Fruit fly (Drosophila melanogaster) whole organism, embryonic: Measurements from ENCODE around the gene CG3862.
A peak's percentile ranks its signal among the peaks of the same experiment; 100 is the strongest.

ENCODE experiments used
- Aef1 ChIP-seq: fragments of 200-800 bp; sonication (Bioruptor generic); IDR thresholded peaks from 3 replicates; pipeline ENCODE4 v1.3.6; 2022; ENCODE audit warnings: missing biosample characterization, missing genetic modification characterization
- Atf-2 ChIP-seq: fragments of 200-800 bp; sonication (Bioruptor generic); optimal IDR thresholded peaks from 2 replicates; lab custom pipeline; 2016; ENCODE audit warnings: missing biosample characterization, missing genetic modification characterization
- Awh ChIP-seq: fragments of 200-800 bp; sonication (Bioruptor generic); IDR thresholded peaks from 2 replicates; pipeline ENCODE4, ENCODE4 v1.3.6; 2022; ENCODE audit warnings: missing biosample characterization, missing genetic modification characterization
- CG11398 ChIP-seq: fragments of 200-800 bp; sonication (Bioruptor generic); optimal IDR thresholded peaks from 2 replicates; lab custom pipeline; 2016; ENCODE audit warnings: missing biosample characterization, missing genetic modification characterization
- CG11456 ChIP-seq: fragments of 200-800 bp; sonication (Bioruptor generic); IDR thresholded peaks from 3 replicates; pipeline ENCODE4 v1.3.6; 2022; ENCODE audit warnings: missing biosample characterization, missing genetic modification characterization
- CG11695 ChIP-seq: fragments of 200-800 bp; sonication (Bioruptor generic); IDR thresholded peaks from 3 replicates; pipeline ENCODE4 v1.3.6; 2022; ENCODE audit warnings: missing biosample characterization, missing genetic modification characterization
- CG12071 ChIP-seq: fragments of 200-800 bp; sonication (Bioruptor generic); optimal IDR thresholded peaks from 3 replicates; lab custom pipeline; 2018; ENCODE audit warnings: missing biosample characterization, mild to moderate bottlenecking, missing genetic modification characterization
- CG12769 ChIP-seq: fragments of 200-800 bp; sonication (Bioruptor generic); optimal IDR thresholded peaks from 2 replicates; lab custom pipeline; 2019; ENCODE audit warnings: missing biosample characterization, mild to moderate bottlenecking, missing genetic modification characterization, moderate library complexity
- CG15479 ChIP-seq: fragments of 200-800 bp; sonication (Bioruptor generic); optimal IDR thresholded peaks from 3 replicates; lab custom pipeline; 2019; ENCODE audit warnings: missing biosample characterization, mild to moderate bottlenecking, missing genetic modification characterization, moderate library complexity
- CG17568 ChIP-seq: fragments of 200-800 bp; sonication (Bioruptor generic); optimal IDR thresholded peaks from 2 replicates; lab custom pipeline; 2018; ENCODE audit warnings: missing biosample characterization, mild to moderate bottlenecking, missing genetic modification characterization, moderate library complexity
- CG3065 ChIP-seq: fragments of 200-800 bp; sonication (Bioruptor generic); optimal IDR thresholded peaks from 2 replicates; lab custom pipeline; 2016; ENCODE audit warnings: missing biosample characterization, missing genetic modification characterization
- CG6683 ChIP-seq: fragments of 200-800 bp; sonication (Bioruptor generic); optimal IDR thresholded peaks from 2 replicates; lab custom pipeline; 2017; ENCODE audit warnings: missing biosample characterization, mild to moderate bottlenecking, missing genetic modification characterization, missing genetic modification reagents
- CG7357 ChIP-seq: fragments of 200-800 bp; sonication (Bioruptor generic); IDR thresholded peaks from 3 replicates; pipeline ENCODE4 v1.3.6; 2022; ENCODE audit warnings: missing biosample characterization, missing genetic modification characterization
- CG7556 ChIP-seq: fragments of 200-800 bp; sonication (Bioruptor generic); optimal IDR thresholded peaks from 2 replicates; lab custom pipeline; 2017; ENCODE audit warnings: missing biosample characterization, mild to moderate bottlenecking, missing genetic modification characterization
- CG7963 ChIP-seq: fragments of 200-800 bp; sonication (Bioruptor generic); IDR thresholded peaks from 3 replicates; pipeline ENCODE4 v1.3.6; 2022; ENCODE audit warnings: missing biosample characterization, missing genetic modification characterization; ENCODE audit not compliant: partially characterized antibody
- CG7987 ChIP-seq: fragments of 200-800 bp; sonication (Bioruptor generic); optimal IDR thresholded peaks from 2 replicates; lab custom pipeline; 2018; ENCODE audit warnings: missing biosample characterization, mild to moderate bottlenecking, missing genetic modification characterization, moderate library complexity
- CoRest ChIP-seq: fragments of 200-800 bp; sonication (Bioruptor generic); optimal IDR thresholded peaks from 3 replicates; lab custom pipeline; 2018; ENCODE audit warnings: missing biosample characterization, mild to moderate bottlenecking, missing genetic modification characterization, moderate library complexity
- D19A ChIP-seq: fragments of 200-800 bp; optimal IDR thresholded peaks from 3 replicates; lab custom pipeline; 2019; ENCODE audit warnings: missing biosample characterization, mild to moderate bottlenecking, missing genetic modification characterization, moderate library complexity
- HHEX ChIP-seq: fragments of 200-800 bp; sonication (Bioruptor generic); optimal IDR thresholded peaks from 3 replicates; lab custom pipeline; 2017; ENCODE audit warnings: missing biosample characterization, mild to moderate bottlenecking, missing genetic modification characterization, missing genetic modification reagents
- HLH54F ChIP-seq: fragments of 200-800 bp; sonication (Bioruptor generic); optimal IDR thresholded peaks from 3 replicates; lab custom pipeline; 2016; ENCODE audit warnings: missing biosample characterization, missing genetic modification characterization
- Hr78 ChIP-seq, 2 experiments: fragments of 200-800 bp in 1 of 2; fragments of >200 bp in 1 of 2; sonication (Bioruptor generic) in 1 of 2; optimal IDR thresholded peaks; 2 replicates each; lab custom pipeline; 2017 to 2019; ENCODE audit warnings: missing biosample characterization in 2 of 2, missing genetic modification characterization in 2 of 2, mild to moderate bottlenecking in 1 of 2, moderate library complexity in 1 of 2
- Mad ChIP-seq: fragments of 200-800 bp; sonication (Bioruptor generic); optimal IDR thresholded peaks from 2 replicates; lab custom pipeline; 2016; ENCODE audit warnings: missing biosample characterization, missing genetic modification characterization
- Ptx1 ChIP-seq: fragments of 200-800 bp; sonication (Bioruptor generic); IDR thresholded peaks from 2 replicates; pipeline ENCODE4 v1.3.6; 2022; ENCODE audit warnings: missing biosample characterization, missing genetic modification characterization
- Sox100B ChIP-seq: fragments of 200-800 bp; sonication (Bioruptor generic); optimal IDR thresholded peaks from 3 replicates; lab custom pipeline; 2018; ENCODE audit warnings: missing biosample characterization, mild to moderate bottlenecking, missing genetic modification characterization
- Sry-δ ChIP-seq: fragments of 200-800 bp; sonication (Bioruptor generic); optimal IDR thresholded peaks from 2 replicates; lab custom pipeline; 2016; ENCODE audit warnings: missing biosample characterization, missing genetic modification characterization
- Stat92E ChIP-seq, 3 experiments: fragments of >200 bp in 2 of 3; fragments of 200-800 bp in 1 of 3; sonication (Bioruptor generic) in 1 of 3; optimal IDR thresholded peaks; 2 replicates each; lab custom pipeline; 2017 to 2019; ENCODE audit warnings: missing biosample characterization in 3 of 3, missing genetic modification characterization in 3 of 3, mild to moderate bottlenecking in 1 of 3, moderate library complexity in 1 of 3
- TFAM ChIP-seq: fragments of 200-800 bp; sonication (Bioruptor generic); optimal IDR thresholded peaks from 2 replicates; lab custom pipeline; 2017; ENCODE audit warnings: missing biosample characterization, missing genetic modification characterization, inconsistent platforms
- Taf1 ChIP-seq: fragments of 200-800 bp; sonication (Bioruptor generic); IDR thresholded peaks from 2 replicates; pipeline ENCODE4 v1.3.6; 2022; ENCODE audit warnings: missing biosample characterization, missing genetic modification characterization
- ap ChIP-seq: fragments of 200-800 bp; sonication (Bioruptor generic); IDR thresholded peaks from 2 replicates; pipeline ENCODE4 v1.3.6; 2022; ENCODE audit warnings: missing biosample characterization, missing genetic modification characterization
- ato ChIP-seq: fragments of 200-800 bp; sonication (Bioruptor generic); IDR thresholded peaks from 2 replicates; pipeline ENCODE4 v1.3.6; 2022; ENCODE audit warnings: missing biosample characterization, missing genetic modification characterization; ENCODE audit not compliant: partially characterized antibody
- bab2 ChIP-seq: fragments of 200-800 bp; sonication (Bioruptor generic); optimal IDR thresholded peaks from 2 replicates; lab custom pipeline; 2016; ENCODE audit warnings: missing biosample characterization, missing genetic modification characterization
- bigmax ChIP-seq: fragments of 200-800 bp; sonication (Bioruptor generic); optimal IDR thresholded peaks from 2 replicates; lab custom pipeline; 2018; ENCODE audit warnings: missing biosample characterization, mild to moderate bottlenecking, missing genetic modification characterization
- cad ChIP-seq: fragments of >200 bp; optimal IDR thresholded peaks from 2 replicates; lab custom pipeline; 2017; ENCODE audit warnings: missing biosample characterization, missing genetic modification characterization
- dmrt11E ChIP-seq: fragments of 200-800 bp; sonication (Bioruptor generic); optimal IDR thresholded peaks from 3 replicates; lab custom pipeline; 2018; ENCODE audit warnings: missing biosample characterization, mild to moderate bottlenecking, missing genetic modification characterization, moderate library complexity
- ems ChIP-seq: fragments of 200-800 bp; sonication (Bioruptor generic); optimal IDR thresholded peaks from 3 replicates; lab custom pipeline; 2016; ENCODE audit warnings: missing biosample characterization, missing genetic modification characterization
- fd3F ChIP-seq: fragments of 200-800 bp; sonication (Bioruptor generic); optimal IDR thresholded peaks from 2 replicates; lab custom pipeline; 2018; ENCODE audit warnings: missing biosample characterization, mild to moderate bottlenecking, missing genetic modification characterization, moderate library complexity
- gsb ChIP-seq: fragments of 200-800 bp; sonication (Bioruptor generic); IDR thresholded peaks from 2 replicates; pipeline ENCODE4 v1.3.6; 2022; ENCODE audit warnings: missing biosample characterization, missing genetic modification characterization
- hb ChIP-seq: fragments of 200-800 bp; sonication (Bioruptor generic); IDR thresholded peaks from 3 replicates; pipeline ENCODE4 v1.3.6; 2022; ENCODE audit warnings: missing biosample characterization, missing genetic modification characterization; ENCODE audit not compliant: partially characterized antibody
- jumu ChIP-seq: fragments of 200-800 bp; sonication (Bioruptor generic); optimal IDR thresholded peaks from 3 replicates; lab custom pipeline; 2016; ENCODE audit warnings: missing biosample characterization, missing genetic modification characterization
- ken ChIP-seq: fragments of 200-800 bp; sonication (Bioruptor generic); IDR thresholded peaks from 3 replicates; pipeline ENCODE4 v1.3.6; 2022; ENCODE audit warnings: missing biosample characterization, missing genetic modification characterization
- luna ChIP-seq: fragments of 200-800 bp; sonication (Bioruptor generic); optimal IDR thresholded peaks from 2 replicates; lab custom pipeline; 2016; ENCODE audit warnings: missing biosample characterization, missing genetic modification characterization
- org-1 ChIP-seq: fragments of 200-800 bp; sonication (Bioruptor generic); optimal IDR thresholded peaks from 2 replicates; lab custom pipeline; 2017; ENCODE audit warnings: missing biosample characterization, missing genetic modification characterization
- p53 ChIP-seq: fragments of 200-800 bp; sonication (Bioruptor generic); optimal IDR thresholded peaks from 2 replicates; lab custom pipeline; 2016; ENCODE audit warnings: missing biosample characterization, missing genetic modification characterization
- sd ChIP-seq: fragments of 200-800 bp; sonication (Bioruptor generic); optimal IDR thresholded peaks from 3 replicates; lab custom pipeline; 2018; ENCODE audit warnings: missing biosample characterization, mild to moderate bottlenecking, missing genetic modification characterization, moderate library complexity
- sima ChIP-seq: fragments of 200-800 bp; sonication (Bioruptor generic); optimal IDR thresholded peaks from 2 replicates; lab custom pipeline; 2016; ENCODE audit warnings: missing biosample characterization, missing genetic modification characterization
- sr ChIP-seq: fragments of 200-800 bp; sonication (Bioruptor generic); IDR thresholded peaks from 3 replicates; pipeline ENCODE4 v1.3.6; 2022; ENCODE audit warnings: missing biosample characterization, missing genetic modification characterization
- sug ChIP-seq: fragments of 200-800 bp; optimal IDR thresholded peaks from 2 replicates; lab custom pipeline; 2019; ENCODE audit warnings: missing biosample characterization, mild to moderate bottlenecking, missing genetic modification characterization, moderate library complexity
- vfl ChIP-seq: fragments of 200-800 bp; sonication (Bioruptor generic); optimal IDR thresholded peaks from 2 replicates; lab custom pipeline; 2016; ENCODE audit warnings: missing biosample characterization, missing genetic modification characterization
- yki ChIP-seq: fragments of >200 bp; optimal IDR thresholded peaks from 3 replicates; lab custom pipeline; 2018
- zen ChIP-seq: fragments of 200-800 bp; sonication (Bioruptor generic); optimal IDR thresholded peaks from 3 replicates; lab custom pipeline; 2018; ENCODE audit warnings: missing biosample characterization, mild to moderate bottlenecking, missing genetic modification characterization, moderate library complexity

CG3862 gene

DNA sequence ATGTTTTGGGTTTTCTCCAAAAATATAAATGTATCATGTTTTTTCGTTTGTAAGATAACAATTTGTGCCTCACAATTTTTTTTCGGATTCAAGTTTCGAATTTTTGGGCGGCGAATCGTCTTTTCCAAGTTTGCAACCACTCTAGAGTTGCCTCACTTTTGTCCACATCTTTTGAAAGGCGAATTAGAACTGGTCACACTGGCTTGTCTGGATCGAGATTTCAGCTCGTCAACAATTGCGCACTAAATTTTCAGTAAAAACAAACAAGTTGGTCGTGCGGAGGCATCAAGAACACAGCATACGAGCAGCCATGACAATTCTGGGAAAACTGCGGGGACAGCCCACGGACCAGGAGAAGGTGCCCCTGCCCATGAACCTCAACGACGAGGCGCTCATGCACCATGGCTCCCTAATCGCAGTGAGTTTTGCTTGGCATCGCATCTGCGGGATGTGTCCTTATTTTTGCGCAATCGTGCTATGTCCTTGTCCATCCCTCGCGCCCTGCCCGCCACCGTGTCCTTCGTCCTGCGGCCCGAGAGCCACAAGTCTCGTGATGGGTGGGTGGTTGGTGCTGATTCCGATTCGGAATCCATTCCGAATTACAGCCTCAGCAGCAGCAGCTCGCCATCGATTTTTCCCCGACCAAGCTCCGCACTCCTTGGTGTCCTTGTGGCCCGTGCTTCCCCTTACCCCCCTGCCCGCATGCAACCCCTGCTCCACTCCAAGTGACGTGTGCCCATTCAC, 4.2 kb downstream of the CG3862 start, which contains the start of gene CG3662 (continued):
- TF ChIP-seq CG15479 (GFP tag; lab: Kevin White, UChicago) (peak; percentile 81), yki (lab: Kevin White, UChicago) (no peak), p53 (GFP tag; lab: Kevin White, UChicago) (peak; percentile 11), ap (GFP tag; lab: Robert Waterston, UW) (no peak), CoRest (tag; lab: Kevin White, UChicago) (peak; percentile 39), sd (no peak), Ptx1 (no peak), Aef1 (GFP tag; lab: Robert Waterston, UW) (no peak), CG17568 (GFP tag; lab: Kevin White, UChicago) (no peak), TFAM (GFP tag; lab: Kevin White, UChicago) (no peak), HLH54F (GFP tag; lab: Kevin White, UChicago) (no peak), CG7987 (GFP tag; lab: Kevin White, UChicago) (peak; percentile 15), Taf1 (GFP tag; lab: Robert Waterston, UW) (no peak), ems (GFP tag; lab: Kevin White, UChicago) (no peak), jumu (GFP tag; lab: Kevin White, UChicago) (no peak), HHEX (GFP tag; lab: Kevin White, UChicago) (no peak), D19A (no peak), gsb (GFP tag; lab: Robert Waterston, UW) (no peak), cad (GFP tag; lab: Kevin White, UChicago) (no peak), Awh (no peak), fd3F (GFP tag; lab: Kevin White, UChicago) (no peak), sima (no peak), CG11398 (GFP tag; lab: Kevin White, UChicago) (no peak), Sox100B (GFP tag; lab: Kevin White, UChicago) (no peak), CG11456 (GFP tag; lab: Robert Waterston, UW) (no peak), ato (GFP tag; lab: Robert Waterston, UW) (peak; percentile 40), Mad (GFP tag; lab: Kevin White, UChicago) (no peak), zen (tag; lab: Kevin White, UChicago) (no peak), bab2 (GFP tag; lab: Kevin White, UChicago) (no peak), Atf-2 (GFP tag; lab: Kevin White, UChicago) (no peak), Hr78 (GFP tag; optimal IDR thresholded peaks at IDR 0.05; lab: Kevin White, UChicago) (no peak), hb (GFP tag; lab: Robert Waterston, UW) (no peak), CG7963 (GFP tag; lab: Robert Waterston, UW) (no peak), CG7357 (GFP tag; lab: Robert Waterston, UW) (no peak), Sry-δ (GFP tag; lab: Kevin White, UChicago) (peak; percentile 49), sr (no peak), dmrt11E (tag; lab: Kevin White, UChicago) (no peak), vfl (GFP tag; lab: Kevin White, UChicago) (no peak), CG12071 (GFP tag; lab: Kevin White, UChicago) (no peak), CG6683 (GFP tag; lab: Kevin White, UChicago) (no peak), CG7556 (GFP tag; lab: Kevin White, UChicago) (no peak), Stat92E (GFP tag; optimal IDR thresholded peaks at IDR 0.05; lab: Kevin White, UChicago) (peak in 1 of 3 experiments; percentile 29), bigmax (peak; percentile 16), CG3065 (no peak), ken (GFP tag; lab: Robert Waterston, UW) (no peak), org-1 (no peak), CG12769 (tag; lab: Kevin White, UChicago) (no peak), luna (GFP tag; lab: Kevin White, UChicago) (no peak), CG11695 (GFP tag; lab: Robert Waterston, UW) (no peak), sug (tag; lab: Kevin White, UChicago) (peak; percentile 36)
